Fruit fly (Drosophila melanogaster) whole organism, embryonic: ENCODE data around the gene CG13311.

Experiments used
- Aef1 ChIP-seq: fragments of 200-800 bp; sonication (Bioruptor generic); IDR thresholded peaks from 3 replicates; pipeline ENCODE4 v1.3.6; 2022; ENCODE audit warnings: missing biosample characterization, missing genetic modification characterization
- C15 ChIP-seq: fragments of 200-800 bp; sonication (Bioruptor generic); IDR thresholded peaks from 3 replicates; pipeline ENCODE4 v1.3.6; 2022; ENCODE audit warnings: missing biosample characterization, missing genetic modification characterization
- CG10147 ChIP-seq: fragments of 200-800 bp; sonication (Bioruptor generic); optimal IDR thresholded peaks from 2 replicates; lab custom pipeline; 2019; ENCODE audit warnings: missing biosample characterization, mild to moderate bottlenecking, missing genetic modification characterization, moderate library complexity
- CG11504 ChIP-seq: fragments of 200-800 bp; sonication (Bioruptor generic); optimal IDR thresholded peaks from 3 replicates; lab custom pipeline; 2019; ENCODE audit warnings: missing biosample characterization, mild to moderate bottlenecking, missing genetic modification characterization, moderate library complexity
- CG14860 ChIP-seq: fragments of 200-800 bp; sonication (Bioruptor generic); IDR thresholded peaks from 3 replicates; pipeline ENCODE4 v1.3.6; 2022; ENCODE audit warnings: missing biosample characterization, missing genetic modification characterization; ENCODE audit not compliant: partially characterized antibody
- CG16863 ChIP-seq: fragments of 200-800 bp; sonication (Bioruptor generic); optimal IDR thresholded peaks from 3 replicates; lab custom pipeline; 2016; ENCODE audit warnings: missing biosample characterization, missing genetic modification characterization
- CG17328 ChIP-seq: fragments of 200-800 bp; sonication (Bioruptor generic); IDR thresholded peaks from 2 replicates; pipeline ENCODE4 v1.3.6; 2022; ENCODE audit warnings: missing biosample characterization, missing genetic modification characterization
- CG18011 ChIP-seq: fragments of 200-800 bp; sonication (Bioruptor generic); optimal IDR thresholded peaks from 2 replicates; lab custom pipeline; 2017; ENCODE audit warnings: missing biosample characterization, missing genetic modification characterization, mild to moderate bottlenecking, moderate library complexity, missing genotype
- CG1832 ChIP-seq: fragments of 200-800 bp; sonication (Bioruptor generic); optimal IDR thresholded peaks from 2 replicates; lab custom pipeline; 2017; ENCODE audit warnings: missing biosample characterization, mild to moderate bottlenecking, missing genetic modification characterization, inconsistent platforms
- CG2120 ChIP-seq: fragments of 200-800 bp; sonication (Bioruptor generic); optimal IDR thresholded peaks from 3 replicates; lab custom pipeline; 2016; ENCODE audit warnings: missing biosample characterization, missing genetic modification characterization
- CG2202 ChIP-seq: fragments of 200-800 bp; sonication (Bioruptor generic); optimal IDR thresholded peaks from 2 replicates; lab custom pipeline; 2018; ENCODE audit warnings: missing biosample characterization, mild to moderate bottlenecking, missing genetic modification characterization
- CG2889 ChIP-seq: fragments of 200-800 bp; sonication (Bioruptor generic); IDR thresholded peaks from 3 replicates; pipeline ENCODE4 v1.3.6; 2022; ENCODE audit warnings: missing biosample characterization, missing genetic modification characterization
- CG3163 ChIP-seq: fragments of 200-800 bp; sonication (Bioruptor generic); optimal IDR thresholded peaks from 3 replicates; lab custom pipeline; 2016; ENCODE audit warnings: missing biosample characterization, missing genetic modification characterization
- CG32767 ChIP-seq: fragments of 200-800 bp; sonication (Bioruptor generic); IDR thresholded peaks from 2 replicates; pipeline ENCODE4 v1.3.6; 2022; ENCODE audit warnings: missing biosample characterization, missing genetic modification characterization
- CG3838 ChIP-seq: fragments of 200-800 bp; sonication (Bioruptor generic); optimal IDR thresholded peaks from 3 replicates; lab custom pipeline; 2016; ENCODE audit warnings: missing biosample characterization, missing genetic modification characterization
- CG5180 ChIP-seq: fragments of 200-800 bp; sonication (Bioruptor generic); optimal IDR thresholded peaks from 3 replicates; lab custom pipeline; 2017; ENCODE audit warnings: missing biosample characterization, missing genetic modification characterization, mild to moderate bottlenecking, moderate library complexity, missing genetic modification reagents
- CG6272 ChIP-seq: fragments of 200-800 bp; sonication (Bioruptor generic); IDR thresholded peaks from 2 replicates; pipeline ENCODE4 v1.3.6; 2022; ENCODE audit warnings: missing biosample characterization, missing genetic modification characterization
- CG6765 ChIP-seq: fragments of 200-800 bp; sonication (Bioruptor generic); optimal IDR thresholded peaks from 3 replicates; lab custom pipeline; 2017; ENCODE audit warnings: missing biosample characterization, mild to moderate bottlenecking, missing genetic modification characterization
- CG6791 ChIP-seq: fragments of 200-800 bp; sonication (Bioruptor generic); IDR thresholded peaks from 3 replicates; pipeline ENCODE4 v1.3.6; 2022; ENCODE audit warnings: missing biosample characterization, missing genetic modification characterization; ENCODE audit not compliant: partially characterized antibody
- CG7271 ChIP-seq: fragments of 200-800 bp; sonication (Bioruptor generic); optimal IDR thresholded peaks from 2 replicates; lab custom pipeline; 2018; ENCODE audit warnings: missing biosample characterization, mild to moderate bottlenecking, missing genetic modification characterization, moderate library complexity
- CG8089 ChIP-seq: fragments of 200-800 bp; sonication (Bioruptor generic); optimal IDR thresholded peaks from 3 replicates; lab custom pipeline; 2016; ENCODE audit warnings: missing biosample characterization, missing genetic modification characterization
- Dbx ChIP-seq: fragments of 200-800 bp; sonication (Bioruptor generic); IDR thresholded peaks from 3 replicates; pipeline ENCODE4 v1.3.6; 2022; ENCODE audit warnings: missing biosample characterization, missing genetic modification characterization
- Eip74EF ChIP-seq, 2 experiments: fragments of 200-800 bp in 1 of 2; fragments of >200 bp in 1 of 2; sonication (Bioruptor generic) in 1 of 2; optimal IDR thresholded peaks; 2 replicates each; lab custom pipeline; 2017 to 2019; ENCODE audit warnings: missing biosample characterization in 2 of 2, missing genetic modification characterization in 2 of 2, mild to moderate bottlenecking in 1 of 2, moderate library complexity in 1 of 2
- Fer3 ChIP-seq: fragments of 200-800 bp; sonication (Bioruptor generic); optimal IDR thresholded peaks from 2 replicates; lab custom pipeline; 2018; ENCODE audit warnings: missing biosample characterization, mild to moderate bottlenecking, missing genetic modification characterization, moderate library complexity
- Gug ChIP-seq: fragments of 200-800 bp; sonication (Bioruptor generic); IDR thresholded peaks from 4 replicates; pipeline ENCODE4 v1.3.6; 2022; ENCODE audit warnings: missing biosample characterization, missing genetic modification characterization
- HLH54F ChIP-seq: fragments of 200-800 bp; sonication (Bioruptor generic); optimal IDR thresholded peaks from 3 replicates; lab custom pipeline; 2016; ENCODE audit warnings: missing biosample characterization, missing genetic modification characterization
- Meics ChIP-seq: fragments of 200-800 bp; sonication (Bioruptor generic); optimal IDR thresholded peaks from 2 replicates; lab custom pipeline; 2017; ENCODE audit warnings: missing biosample characterization, mild to moderate bottlenecking, missing genetic modification characterization
- NC2α ChIP-seq: fragments of 200-800 bp; sonication (Bioruptor generic); optimal IDR thresholded peaks from 2 replicates; lab custom pipeline; 2016; ENCODE audit warnings: missing biosample characterization, missing genetic modification characterization
- Neu2 ChIP-seq: fragments of 200-800 bp; sonication (Bioruptor generic); optimal IDR thresholded peaks from 3 replicates; lab custom pipeline; 2016; ENCODE audit warnings: missing biosample characterization, missing genetic modification characterization, borderline replicate concordance
- Nf-YC ChIP-seq: fragments of 200-800 bp; optimal IDR thresholded peaks from 3 replicates; lab custom pipeline; 2019; ENCODE audit warnings: missing biosample characterization, mild to moderate bottlenecking, missing genetic modification characterization, moderate library complexity
- Opbp ChIP-seq: fragments of 200-800 bp; sonication (Bioruptor generic); IDR thresholded peaks from 3 replicates; pipeline ENCODE4 v1.3.6; 2022; ENCODE audit warnings: missing biosample characterization, missing genetic modification characterization; ENCODE audit not compliant: partially characterized antibody
- Sin3A ChIP-seq: fragments of >200 bp; optimal IDR thresholded peaks from 2 replicates; lab custom pipeline; 2018
- Usf ChIP-seq: fragments of 200-800 bp; sonication (Bioruptor generic); optimal IDR thresholded peaks from 2 replicates; lab custom pipeline; 2017; ENCODE audit warnings: missing genotype, missing biosample characterization, missing genetic modification characterization
- Xrp1 ChIP-seq: fragments of 200-800 bp; sonication (Bioruptor generic); IDR thresholded peaks from 2 replicates; pipeline ENCODE4 v1.3.6; 2022; ENCODE audit warnings: missing biosample characterization, missing genetic modification characterization
- ab ChIP-seq: fragments of 200-800 bp; sonication (Bioruptor generic); optimal IDR thresholded peaks from 2 replicates; lab custom pipeline; 2016; ENCODE audit warnings: missing biosample characterization, missing genetic modification characterization
- bbx ChIP-seq: fragments of 200-800 bp; sonication (Bioruptor generic); IDR thresholded peaks from 2 replicates; pipeline ENCODE4 v1.3.6; 2022; ENCODE audit warnings: missing biosample characterization, missing genetic modification characterization; ENCODE audit not compliant: partially characterized antibody
- chif ChIP-seq, 2 experiments: fragments of 200-800 bp; sonication (Bioruptor generic); optimal IDR thresholded peaks; 3 replicates each; lab custom pipeline; 2016; ENCODE audit warnings: missing biosample characterization in 2 of 2, missing genetic modification characterization in 2 of 2
- dpn ChIP-seq, 2 experiments: fragments of 200-800 bp; sonication (Bioruptor generic); optimal IDR thresholded peaks; 3 replicates each; lab custom pipeline; 2016; ENCODE audit warnings: missing biosample characterization in 2 of 2, missing genetic modification characterization in 2 of 2
- ewg ChIP-seq: fragments of 200-800 bp; sonication (Bioruptor generic); optimal IDR thresholded peaks from 3 replicates; lab custom pipeline; 2017; ENCODE audit warnings: mild to moderate bottlenecking, missing biosample characterization, missing genetic modification reagents, missing genetic modification characterization
- gcm ChIP-seq: fragments of 200-800 bp; sonication (Bioruptor generic); optimal IDR thresholded peaks from 2 replicates; lab custom pipeline; 2019; ENCODE audit warnings: missing biosample characterization, mild to moderate bottlenecking, missing genetic modification characterization, moderate library complexity
- gro ChIP-seq: fragments of 200-800 bp; sonication (Bioruptor generic); optimal IDR thresholded peaks from 2 replicates; lab custom pipeline; 2016; ENCODE audit warnings: missing biosample characterization, missing genetic modification characterization
- gsb ChIP-seq: fragments of 200-800 bp; sonication (Bioruptor generic); IDR thresholded peaks from 2 replicates; pipeline ENCODE4 v1.3.6; 2022; ENCODE audit warnings: missing biosample characterization, missing genetic modification characterization
- insv ChIP-seq, 2 experiments: fragments of 200-800 bp; sonication (Bioruptor generic); optimal IDR thresholded peaks; 3 replicates each; lab custom pipeline; 2016 to 2018; ENCODE audit warnings: missing biosample characterization in 2 of 2, missing genetic modification characterization in 2 of 2
- jing ChIP-seq: fragments of 200-800 bp; sonication (Bioruptor generic); optimal IDR thresholded peaks from 2 replicates; lab custom pipeline; 2018; ENCODE audit warnings: missing biosample characterization, mild to moderate bottlenecking, missing genetic modification characterization
- nmo ChIP-seq: fragments of 200-800 bp; sonication (Bioruptor generic); optimal IDR thresholded peaks from 2 replicates; lab custom pipeline; 2018; ENCODE audit warnings: missing biosample characterization, mild to moderate bottlenecking, missing genetic modification characterization, moderate library complexity
- phol ChIP-seq: fragments of 200-800 bp; sonication (Bioruptor generic); optimal IDR thresholded peaks from 3 replicates; lab custom pipeline; 2018; ENCODE audit warnings: missing biosample characterization, mild to moderate bottlenecking, missing genetic modification characterization, moderate library complexity
- tgo ChIP-seq: fragments of 200-800 bp; sonication (Bioruptor generic); IDR thresholded peaks from 3 replicates; pipeline ENCODE4 v1.3.6; 2022; ENCODE audit warnings: missing biosample characterization, missing genetic modification characterization
- tup ChIP-seq: fragments of 200-800 bp; sonication (Bioruptor generic); optimal IDR thresholded peaks from 2 replicates; lab custom pipeline; 2016; ENCODE audit warnings: missing biosample characterization, mild to moderate bottlenecking, missing genetic modification characterization, moderate library complexity
- vvl ChIP-seq: fragments of 200-800 bp; sonication (Bioruptor generic); IDR thresholded peaks from 2 replicates; pipeline ENCODE4 v1.3.6; 2022; ENCODE audit warnings: missing biosample characterization, missing genetic modification characterization
- wek ChIP-seq: fragments of 200-800 bp; sonication (Bioruptor generic); optimal IDR thresholded peaks from 3 replicates; lab custom pipeline; 2018; ENCODE audit warnings: missing biosample characterization, mild to moderate bottlenecking, missing genetic modification characterization, moderate library complexity
- wor ChIP-seq: fragments of 200-800 bp; sonication (Bioruptor generic); IDR thresholded peaks from 2 replicates; pipeline ENCODE4 v1.3.6; 2022; ENCODE audit warnings: missing biosample characterization, missing genetic modification characterization

Gene CG13311

DNA sequence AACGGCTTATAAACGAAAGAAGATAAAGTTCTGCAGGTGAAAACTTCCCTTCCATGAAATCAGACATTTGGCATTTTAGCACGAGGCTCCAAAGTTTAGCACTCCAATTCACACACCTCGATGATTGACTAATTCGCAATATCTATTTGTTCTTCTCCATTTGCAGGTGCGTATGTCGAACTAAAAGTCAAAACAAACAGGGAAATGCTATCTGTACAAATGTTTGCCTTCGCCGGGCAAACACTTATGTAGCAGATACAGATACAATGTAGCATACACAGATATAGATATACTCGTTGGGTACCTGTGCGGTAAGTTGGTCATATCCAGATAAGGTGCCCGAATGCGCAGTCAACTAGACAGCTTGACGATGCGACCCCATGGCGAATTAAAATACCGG is 32.9 kb upstream of the CG13311 start (continued):
- TF ChIP-seq CG5180 (peak; percentile 17), insv (GFP tag; optimal IDR thresholded peaks at IDR 0.05; lab: Kevin White, UChicago) (no peak), dpn (GFP tag; optimal IDR thresholded peaks at IDR 0.05; lab: Kevin White, UChicago) (peak in 1 of 2 experiments; percentile 9), Eip74EF (GFP tag; optimal IDR thresholded peaks at IDR 0.05; lab: Kevin White, UChicago) (no peak), Xrp1 (GFP tag; lab: Robert Waterston, UW) (peak; percentile 46), HLH54F (GFP tag; lab: Kevin White, UChicago) (no peak), CG8089 (GFP tag; lab: Kevin White, UChicago) (no peak), CG1832 (GFP tag; lab: Kevin White, UChicago) (no peak), chif (GFP tag; optimal IDR thresholded peaks at IDR 0.05; lab: Kevin White, UChicago) (no peak), tup (no peak), Sin3A (lab: Kevin White, UChicago) (no peak), Nf-YC (no peak), gcm (GFP tag; lab: Kevin White, UChicago) (peak; percentile 4), CG6272 (GFP tag; lab: Robert Waterston, UW) (no peak), CG32767 (no peak), CG2202 (peak; percentile 65), Usf (GFP tag; lab: Kevin White, UChicago) (no peak), CG16863 (GFP tag; lab: Kevin White, UChicago) (no peak), bbx (no peak), CG10147 (GFP tag; lab: Kevin White, UChicago) (no peak), Aef1 (GFP tag; lab: Robert Waterston, UW) (no peak), gsb (GFP tag; lab: Robert Waterston, UW) (no peak), ab (no peak), Meics (GFP tag; lab: Kevin White, UChicago) (peak; percentile 24), tgo (GFP tag; lab: Robert Waterston, UW) (no peak), ewg (GFP tag; lab: Kevin White, UChicago) (no peak), CG3163 (no peak), Dbx (no peak), phol (tag; lab: Kevin White, UChicago) (no peak), CG3838 (GFP tag; lab: Kevin White, UChicago) (no peak), CG7271 (tag; lab: Kevin White, UChicago) (no peak), NC2α (GFP tag; lab: Kevin White, UChicago) (no peak), CG2120 (no peak), Opbp (GFP tag; lab: Robert Waterston, UW) (no peak), Gug (GFP tag; lab: Robert Waterston, UW) (no peak), CG6791 (no peak), CG2889 (GFP tag; lab: Robert Waterston, UW) (no peak), vvl (0 out of 2 replicates have a peak, but pooled peaks have one; percentile 8), CG14860 (GFP tag; lab: Robert Waterston, UW) (no peak), Neu2 (GFP tag; lab: Kevin White, UChicago) (no peak), jing (GFP tag; lab: Kevin White, UChicago) (no peak), wor (GFP tag; lab: Robert Waterston, UW) (no peak), wek (GFP tag; lab: Kevin White, UChicago) (peak; percentile 72), gro (GFP tag; lab: Kevin White, UChicago) (no peak), CG18011 (GFP tag; lab: Kevin White, UChicago) (no peak), CG17328 (0 out of 2 replicates have a peak, but pooled peaks have one; percentile 18), CG6765 (peak; percentile 4), nmo (GFP tag; lab: Kevin White, UChicago) (no peak), Fer3 (tag; lab: Kevin White, UChicago) (no peak), CG11504 (tag; lab: Kevin White, UChicago) (no peak), C15 (GFP tag; lab: Robert Waterston, UW) (no peak)
